Worm (Caenorhabditis elegans) whole organism, L4 larva: ENCODE results near the gene K02A6.3.

Experiments
- F10B5.3 ChIP-seq: sonication (generic microtip); optimal IDR thresholded peaks from 2 replicates; lab custom pipeline; 2016; ENCODE audit warnings: mild to moderate bottlenecking, missing genetic modification characterization, missing compliant biosample characterization
- F26F4.8 ChIP-seq: fragments of 200-800 bp; sonication (Bioruptor generic); conservative IDR thresholded peaks from 2 replicates; pipeline ENCODE4 v1.3.6; 2022; ENCODE audit warnings: missing genetic modification characterization, missing compliant biosample characterization
- R02D3.7 ChIP-seq: fragments of 150-350 bp; sonication (generic microtip); optimal IDR thresholded peaks from 3 replicates; lab custom pipeline; 2014; ENCODE audit warnings: missing biosample characterization, missing genetic modification characterization
- Y105C5A.15 ChIP-seq: fragments of 200-800 bp; sonication (Bioruptor generic); IDR thresholded peaks from 2 replicates; pipeline ENCODE4 v1.3.6; 2022; ENCODE audit warnings: missing genetic modification characterization, missing compliant biosample characterization
- Y5F2A.4 ChIP-seq: fragments of 200-800 bp; sonication (Bioruptor generic); optimal IDR thresholded peaks from 2 replicates; lab custom pipeline; 2018; ENCODE audit warnings: mild to moderate bottlenecking, missing genetic modification characterization, missing compliant biosample characterization
- ZK337.2 ChIP-seq: fragments of 200-800 bp; sonication (Bioruptor generic); IDR thresholded peaks from 2 replicates; pipeline ENCODE4 v1.3.6; 2022; ENCODE audit warnings: missing genetic modification reagents, missing genetic modification characterization, missing compliant biosample characterization
- aha-1 ChIP-seq: fragments of 150-350 bp; peaks from one replicate; lab custom pipeline; 2014; ENCODE audit warnings: missing biosample characterization, missing genetic modification characterization
- arid-1 ChIP-seq: fragments of 200-800 bp; sonication (Bioruptor generic); conservative IDR thresholded peaks from 2 replicates; pipeline ENCODE4 v1.3.6; 2022; ENCODE audit warnings: missing genetic modification reagents, missing genetic modification characterization, missing compliant biosample characterization
- attf-4 ChIP-seq: sonication (generic microtip); optimal IDR thresholded peaks from 3 replicates; lab custom pipeline; 2017; ENCODE audit warnings: missing biosample characterization, missing genetic modification characterization
- ceh-20 ChIP-seq: fragments of 200-800 bp; sonication (Bioruptor generic); IDR thresholded peaks from 2 replicates; pipeline ENCODE4 v1.3.6; 2022; ENCODE audit warnings: missing genetic modification reagents, missing genetic modification characterization, missing compliant biosample characterization
- ceh-28 ChIP-seq: fragments of 150-350 bp; optimal IDR thresholded peaks from 2 replicates; lab custom pipeline; 2014; ENCODE audit warnings: missing biosample characterization, missing genetic modification reagents, missing genetic modification characterization
- ceh-62 ChIP-seq: sonication (generic microtip); optimal IDR thresholded peaks from 2 replicates; lab custom pipeline; 2017; ENCODE audit warnings: missing biosample characterization, missing genetic modification characterization
- ces-1 ChIP-seq: fragments of 150-350 bp; sonication (generic microtip); optimal IDR thresholded peaks from 4 replicates; lab custom pipeline; 2014; ENCODE audit warnings: missing biosample characterization, missing genetic modification reagents, missing genetic modification characterization
- cey-2 ChIP-seq: sonication (generic microtip); optimal IDR thresholded peaks from 3 replicates; lab custom pipeline; 2017; ENCODE audit warnings: missing genetic modification characterization, mild to moderate bottlenecking, missing compliant biosample characterization, antibody characterized with exemption, borderline replicate concordance; ENCODE audit not compliant: insufficient read depth
- daf-19 ChIP-seq: fragments of 200-800 bp; sonication (Bioruptor generic); conservative IDR thresholded peaks from 2 replicates; pipeline ENCODE4 v1.3.6; 2022; ENCODE audit warnings: missing genetic modification characterization, missing compliant biosample characterization
- daf-8 ChIP-seq: fragments of 200-800 bp; sonication (Bioruptor generic); IDR thresholded peaks from 2 replicates; pipeline ENCODE4 v1.3.6; 2022; ENCODE audit warnings: missing genetic modification characterization, missing compliant biosample characterization
- dmd-6 ChIP-seq: fragments of 200-800 bp; sonication (Bioruptor generic); IDR thresholded peaks from 2 replicates; pipeline ENCODE4 v1.3.6; 2022; ENCODE audit warnings: missing genetic modification reagents, missing genetic modification characterization, missing compliant biosample characterization
- dve-1 ChIP-seq: sonication (generic microtip); optimal IDR thresholded peaks from 2 replicates; lab custom pipeline; 2017; ENCODE audit warnings: antibody characterized with exemption, mild to moderate bottlenecking, missing genetic modification characterization, missing compliant biosample characterization; ENCODE audit not compliant: insufficient read depth
- egl-27 ChIP-seq: sonication (generic microtip); optimal IDR thresholded peaks from 3 replicates; lab custom pipeline; 2017; ENCODE audit warnings: missing biosample characterization, missing genetic modification reagents, missing genetic modification characterization
- gei-8 ChIP-seq: fragments of 200-800 bp; sonication (Bioruptor generic); optimal IDR thresholded peaks from 2 replicates; lab custom pipeline; 2018; ENCODE audit warnings: mild to moderate bottlenecking, missing genetic modification characterization, missing compliant biosample characterization
- hlh-11 ChIP-seq: fragments of 200-800 bp; sonication (Bioruptor generic); optimal IDR thresholded peaks from 2 replicates; lab custom pipeline; 2018; ENCODE audit warnings: mild to moderate bottlenecking, missing genetic modification characterization, missing compliant biosample characterization
- lin-1 ChIP-seq: fragments of 200-800 bp; sonication (Bioruptor generic); IDR thresholded peaks from 2 replicates; pipeline ENCODE4 v1.3.6; 2022; ENCODE audit warnings: missing genetic modification reagents, missing genetic modification characterization, missing compliant biosample characterization
- lin-13 ChIP-seq: fragments of 150-350 bp; optimal IDR thresholded peaks from 2 replicates; lab custom pipeline; 2014; ENCODE audit warnings: missing biosample characterization, missing genetic modification reagents, missing genetic modification characterization
- lin-15B ChIP-seq: fragments of 150-350 bp; sonication (generic microtip); optimal IDR thresholded peaks from 3 replicates; lab custom pipeline; 2014; ENCODE audit warnings: missing biosample characterization, missing genetic modification characterization
- lin-29 ChIP-seq: fragments of 200-800 bp; sonication (Bioruptor generic); IDR thresholded peaks from 2 replicates; pipeline ENCODE4 v1.3.6; 2022; ENCODE audit warnings: missing genetic modification reagents, missing genetic modification characterization, missing compliant biosample characterization
- lir-3 ChIP-seq: sonication (generic microtip); optimal IDR thresholded peaks from 2 replicates; lab custom pipeline; 2016; ENCODE audit warnings: mild to moderate bottlenecking, missing genetic modification characterization, missing compliant biosample characterization
- lsy-2 ChIP-seq, 2 experiments: fragments of 150-350 bp in 1 of 2; sonication (generic microtip) in 1 of 2; optimal IDR thresholded peaks; 2 replicates each; lab custom pipeline; 2014 to 2017; ENCODE audit warnings: missing biosample characterization in 2 of 2, missing genetic modification characterization in 2 of 2
- madf-5 ChIP-seq, 2 experiments: fragments of 200-800 bp; sonication (Bioruptor generic); IDR thresholded peaks; 2 replicates each; pipeline ENCODE4 v1.3.6; 2022; ENCODE audit warnings: missing compliant biosample characterization in 2 of 2, missing genetic modification characterization in 2 of 2
- madf-9 ChIP-seq: fragments of 200-800 bp; sonication (Bioruptor generic); conservative IDR thresholded peaks from 2 replicates; pipeline ENCODE4 v1.3.6; 2022; ENCODE audit warnings: missing genetic modification reagents, missing genetic modification characterization, missing compliant biosample characterization
- mep-1 ChIP-seq: fragments of 150-350 bp; sonication (generic microtip); optimal IDR thresholded peaks from 3 replicates; lab custom pipeline; 2014; ENCODE audit warnings: missing biosample characterization, missing genetic modification characterization
- mxl-2 ChIP-seq: fragments of 200-800 bp; sonication (Bioruptor generic); conservative IDR thresholded peaks from 2 replicates; pipeline ENCODE4 v1.3.6; 2022; ENCODE audit warnings: missing genetic modification reagents, missing genetic modification characterization, missing compliant biosample characterization
- nhr-111 ChIP-seq: fragments of 200-800 bp; sonication (Bioruptor generic); optimal IDR thresholded peaks from 2 replicates; lab custom pipeline; 2018; ENCODE audit warnings: mild to moderate bottlenecking, missing genetic modification characterization, missing compliant biosample characterization
- nhr-237 ChIP-seq: sonication (generic microtip); optimal IDR thresholded peaks from 2 replicates; lab custom pipeline; 2017; ENCODE audit warnings: missing biosample characterization, missing genetic modification characterization
- nhr-28 ChIP-seq: fragments of 150-350 bp; optimal IDR thresholded peaks from 2 replicates; lab custom pipeline; 2014; ENCODE audit warnings: missing biosample characterization, missing genetic modification characterization
- nhr-42 ChIP-seq: fragments of 200-800 bp; sonication (Bioruptor generic); IDR thresholded peaks from 2 replicates; pipeline ENCODE4 v1.3.6; 2022; ENCODE audit warnings: missing genetic modification characterization, missing compliant biosample characterization
- nhr-48 ChIP-seq: sonication (generic microtip); optimal IDR thresholded peaks from 2 replicates; lab custom pipeline; 2016; ENCODE audit warnings: mild to moderate bottlenecking, missing genetic modification characterization, missing compliant biosample characterization
- nhr-6 ChIP-seq: fragments of 150-350 bp; optimal IDR thresholded peaks from 2 replicates; lab custom pipeline; 2014; ENCODE audit warnings: missing biosample characterization, missing genetic modification characterization
- nhr-77 ChIP-seq: fragments of 150-350 bp; optimal IDR thresholded peaks from 2 replicates; lab custom pipeline; 2014; ENCODE audit warnings: missing biosample characterization, missing genetic modification characterization
- pha-4 ChIP-seq, 2 experiments: fragments of 150-350 bp in 1 of 2; fragments of 200-800 bp in 1 of 2; sonication (Bioruptor generic) in 1 of 2; IDR thresholded peaks in 1 of 2; optimal IDR thresholded peaks in 1 of 2; 2 replicates each; pipeline versions ENCODE4 v1.3.6 to Lab custom; 2014 to 2022; ENCODE audit warnings: missing genetic modification characterization in 2 of 2, missing genetic modification reagents in 2 of 2, missing biosample characterization in 1 of 2, missing compliant biosample characterization in 1 of 2
- pqm-1 ChIP-seq: sonication (generic microtip); optimal IDR thresholded peaks from 2 replicates; lab custom pipeline; 2017; ENCODE audit warnings: missing biosample characterization, missing genetic modification characterization
- saeg-2 ChIP-seq: fragments of 200-800 bp; sonication (Bioruptor generic); IDR thresholded peaks from 2 replicates; pipeline ENCODE4 v1.3.6; 2022; ENCODE audit warnings: missing genetic modification reagents, missing genetic modification characterization, missing compliant biosample characterization
- set-16 ChIP-seq: fragments of 200-800 bp; sonication (Bioruptor generic); IDR thresholded peaks from 2 replicates; pipeline ENCODE4 v1.3.6; 2022; ENCODE audit warnings: missing genetic modification reagents, missing genetic modification characterization, missing compliant biosample characterization
- spr-3 ChIP-seq: fragments of 200-800 bp; sonication (Bioruptor generic); optimal IDR thresholded peaks from 2 replicates; lab custom pipeline; 2018; ENCODE audit warnings: mild to moderate bottlenecking, missing genetic modification characterization, missing compliant biosample characterization
- unc-130 ChIP-seq: sonication (generic microtip); optimal IDR thresholded peaks from 2 replicates; lab custom pipeline; 2016; ENCODE audit warnings: missing genetic modification reagents, missing genetic modification characterization, missing compliant biosample characterization
- unc-62 ChIP-seq, 3 experiments: fragments of 150-350 bp in 1 of 3; sonication (generic microtip); optimal IDR thresholded peaks in 2 of 3; peaks in 1 of 3; 1 replicate in 1 of 3; 2 replicates in 2 of 3; lab custom pipeline; 2014 to 2017; ENCODE audit warnings: missing biosample characterization in 3 of 3, missing genetic modification characterization in 3 of 3, missing genetic modification reagents in 3 of 3, missing genotype in 1 of 3
- vab-7 ChIP-seq: fragments of 200-800 bp; sonication (Bioruptor generic); IDR thresholded peaks from 2 replicates; pipeline ENCODE4 v1.3.6; 2022; ENCODE audit warnings: missing genetic modification reagents, missing genetic modification characterization, missing compliant biosample characterization
- zag-1 ChIP-seq: fragments of 150-350 bp; optimal IDR thresholded peaks from 2 replicates; lab custom pipeline; 2014; ENCODE audit warnings: missing biosample characterization, missing genetic modification characterization
- zfp-3 ChIP-seq: fragments of 200-800 bp; sonication (Bioruptor generic); conservative IDR thresholded peaks from 2 replicates; pipeline ENCODE4 v1.3.6; 2022; ENCODE audit warnings: missing genetic modification reagents, missing genetic modification characterization, missing compliant biosample characterization
- zip-11 ChIP-seq: fragments of 200-800 bp; sonication (Bioruptor generic); IDR thresholded peaks from 2 replicates; pipeline ENCODE4 v1.3.6; 2022; ENCODE audit warnings: missing genetic modification characterization, missing compliant biosample characterization
- zip-2 ChIP-seq: fragments of 150-350 bp; optimal IDR thresholded peaks from 2 replicates; lab custom pipeline; 2014; ENCODE audit warnings: missing biosample characterization, missing genetic modification characterization
- ztf-11 ChIP-seq: fragments of 150-350 bp; optimal IDR thresholded peaks from 2 replicates; lab custom pipeline; 2014; ENCODE audit warnings: missing biosample characterization, missing genetic modification characterization
- ztf-7 ChIP-seq: fragments of 150-350 bp; optimal IDR thresholded peaks from 2 replicates; lab custom pipeline; 2014; ENCODE audit warnings: missing biosample characterization, missing genetic modification characterization

K02A6.3 gene

DNA sequence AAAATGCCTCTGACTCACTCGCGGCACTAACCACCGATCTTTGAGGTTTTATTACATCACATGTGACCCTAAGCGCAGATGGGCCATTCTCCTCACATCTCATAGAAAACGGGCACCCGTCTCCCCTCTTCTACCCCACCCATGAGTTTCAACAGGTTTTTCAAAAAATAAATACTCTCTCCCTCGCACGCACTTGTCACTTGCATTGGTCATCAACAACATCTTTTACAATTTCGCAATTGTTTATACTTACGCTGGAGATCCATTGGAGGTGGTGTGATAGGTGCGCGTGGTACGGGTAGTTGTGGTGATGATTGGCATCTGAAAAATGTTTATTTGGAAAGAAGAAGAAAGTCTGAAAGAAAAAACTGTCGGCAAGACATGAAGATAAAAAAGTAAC is 4.3 kb upstream of the K02A6.3 start, which contains the start of gene M60.4:
Gene M60.4 (minus strand): TSS at position 321 of the 400 bp plus-strand sequence.
- TF ChIP-seq aha-1 (tag; lab: Kevin White, UChicago) (peak; percentile 78), daf-8 (GFP tag; lab: Robert Waterston, UW) (no peak), pqm-1 (tag; lab: Kevin White, UChicago) (no peak), zag-1 (tag; lab: Kevin White, UChicago) (no peak), nhr-77 (tag; lab: Kevin White, UChicago) (no peak), lin-1 (no peak), ztf-11 (tag; lab: Kevin White, UChicago) (no peak), ztf-7 (tag; lab: Kevin White, UChicago) (no peak), F10B5.3 (no peak), daf-19 (GFP tag; lab: Robert Waterston, UW) (no peak), dve-1 (tag; lab: Kevin White, UChicago) (peak; percentile 43), saeg-2 (no peak), nhr-6 (tag; lab: Kevin White, UChicago) (no peak), pha-4 (GFP tag; IDR thresholded peaks at IDR 0.05; lab: Robert Waterston, UW) (no peak), pha-4 (tag; optimal IDR thresholded peaks at IDR 0.05; lab: Kevin White, UChicago) (no peak), ces-1 (GFP tag; lab: Kevin White, UChicago) (no peak), set-16 (GFP tag; lab: Robert Waterston, UW) (no peak), nhr-48 (tag; lab: Kevin White, UChicago) (no peak), mxl-2 (GFP tag; lab: Robert Waterston, UW) (no peak), unc-130 (no peak), nhr-42 (no peak), unc-62 (GFP tag; optimal IDR thresholded peaks at IDR 0.05 in 1 of 2; lab: Kevin White, UChicago) (peak in 1 of 2 experiments; percentile 100), unc-62 (tag; optimal IDR thresholded peaks at IDR 0.05; lab: Kevin White, UChicago) (no peak), cey-2 (tag; lab: Kevin White, UChicago) (no peak), egl-27 (no peak), lsy-2 (tag; optimal IDR thresholded peaks at IDR 0.05; lab: Kevin White, UChicago) (peak in 1 of 2 experiments; percentile 36), vab-7 (GFP tag; lab: Robert Waterston, UW) (no peak), Y105C5A.15 (GFP tag; lab: Robert Waterston, UW) (no peak), attf-4 (tag; lab: Kevin White, UChicago) (no peak), R02D3.7 (tag; lab: Kevin White, UChicago) (no peak), nhr-237 (tag; lab: Kevin White, UChicago) (no peak), madf-5 (GFP tag; IDR thresholded peaks at IDR 0.05; lab: Robert Waterston, UW) (no peak), nhr-111 (no peak), lin-13 (GFP tag; lab: Kevin White, UChicago) (no peak), F26F4.8 (GFP tag; lab: Robert Waterston, UW) (no peak), hlh-11 (tag; lab: Kevin White, UChicago) (peak; percentile 74), lir-3 (tag; lab: Kevin White, UChicago) (no peak), ceh-20 (GFP tag; lab: Robert Waterston, UW) (peak; percentile 55; the same call in 1 of the 2 replicates), Y5F2A.4 (GFP tag; lab: Kevin White, UChicago) (no peak), lin-29 (GFP tag; lab: Robert Waterston, UW) (no peak), ceh-28 (tag; lab: Kevin White, UChicago) (no peak), gei-8 (GFP tag; lab: Kevin White, UChicago) (no peak), nhr-28 (tag; lab: Kevin White, UChicago) (peak; percentile 62), ZK337.2 (GFP tag; lab: Robert Waterston, UW) (no peak), zip-11 (GFP tag; lab: Robert Waterston, UW) (no peak), zfp-3 (GFP tag; lab: Robert Waterston, UW) (no peak), mep-1 (tag; lab: Kevin White, UChicago) (peak; percentile 45), ceh-62 (tag; lab: Kevin White, UChicago) (no peak), madf-9 (no peak), zip-2 (tag; lab: Kevin White, UChicago) (no peak), arid-1 (GFP tag; lab: Robert Waterston, UW) (no peak), lin-15B (tag; lab: Kevin White, UChicago) (no peak), spr-3 (GFP tag; lab: Kevin White, UChicago) (no peak), dmd-6 (GFP tag; lab: Robert Waterston, UW) (peak; percentile 64)
